Worm (Caenorhabditis elegans) whole organism, young adult: ENCODE measurements around the gene ZC250.2.

Source experiments
- F23B12.7 ChIP-seq: sonication (generic microtip); optimal IDR thresholded peaks from 2 replicates; lab custom pipeline; 2017; ENCODE audit warnings: missing genetic modification characterization, mild to moderate bottlenecking, missing compliant biosample characterization, antibody characterized with exemption, moderate library complexity; ENCODE audit not compliant: insufficient read depth
- unc-62 ChIP-seq: fragments of 150-350 bp; optimal IDR thresholded peaks from 2 replicates; lab custom pipeline; 2014; ENCODE audit warnings: missing biosample characterization, missing genetic modification reagents, missing genetic modification characterization

DNA sequence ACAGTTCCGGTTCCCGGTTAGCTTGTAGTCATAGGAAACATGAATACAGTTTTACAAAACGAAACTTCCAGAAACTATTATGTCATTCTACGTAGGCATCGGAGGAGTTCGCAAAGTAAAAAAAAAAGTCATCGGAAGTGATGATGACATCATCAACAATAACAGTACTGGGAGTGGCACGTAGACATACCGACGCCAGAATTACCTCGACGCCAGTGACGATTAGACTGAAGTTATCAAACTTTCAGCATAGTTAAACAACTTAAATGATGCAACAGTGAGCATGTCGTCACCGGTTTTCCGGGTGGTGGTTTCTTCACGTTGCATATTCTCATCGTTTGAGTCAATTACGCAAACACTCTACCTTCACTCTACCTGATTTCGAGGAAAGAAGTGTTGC is 28.3 kb downstream of the ZC250.2 start:
- TF ChIP-seq unc-62 (GFP tag; lab: Kevin White, UChicago): no peak
- TF ChIP-seq F23B12.7 (tag; lab: Kevin White, UChicago): no peak
